Worm (Caenorhabditis elegans): ENCODE measurements around the gene R12B2.3.
A peak's percentile ranks its signal among the peaks of the same experiment; 100 is the strongest.

Gene R12B2.3

DNA sequence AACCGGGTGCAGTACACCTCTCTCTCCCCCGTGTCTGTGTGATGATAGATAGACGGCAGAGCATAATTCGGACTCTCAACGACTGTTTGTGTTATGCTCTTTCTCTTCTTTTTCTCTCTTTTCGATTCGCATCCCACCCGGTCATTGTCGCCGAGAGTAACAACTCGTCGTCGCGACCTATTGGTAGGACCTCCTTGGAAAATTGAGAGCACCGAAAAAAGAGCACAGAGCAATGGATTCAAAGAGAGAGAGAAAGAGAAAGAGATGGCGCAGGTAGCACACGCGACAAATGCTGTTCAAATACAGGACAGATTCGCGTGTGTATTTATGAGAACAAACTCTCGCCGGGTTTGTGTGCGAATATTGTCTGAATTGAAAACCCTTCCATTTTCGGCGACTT, 38.3 kb downstream of the R12B2.3 start:
- TF ChIP-seq pes-1 (GFP tag; IDR thresholded peaks at IDR 0.05), result no peak
- no peak for TF ChIP-seq sea-1 (GFP tag; conservative IDR thresholded peaks at IDR 0.05)
- no peak for TF ChIP-seq ceh-13 (GFP tag; optimal IDR thresholded peaks at IDR 0.05)
- no peak for TF ChIP-seq F13C5.2 (tag; optimal IDR thresholded peaks at IDR 0.05)
- peak; percentile 12 for TF ChIP-seq hmg-4 (GFP tag; optimal IDR thresholded peaks at IDR 0.05)
- no peak for TF ChIP-seq hmbx-1 (tag; optimal IDR thresholded peaks at IDR 0.05)

DNA sequence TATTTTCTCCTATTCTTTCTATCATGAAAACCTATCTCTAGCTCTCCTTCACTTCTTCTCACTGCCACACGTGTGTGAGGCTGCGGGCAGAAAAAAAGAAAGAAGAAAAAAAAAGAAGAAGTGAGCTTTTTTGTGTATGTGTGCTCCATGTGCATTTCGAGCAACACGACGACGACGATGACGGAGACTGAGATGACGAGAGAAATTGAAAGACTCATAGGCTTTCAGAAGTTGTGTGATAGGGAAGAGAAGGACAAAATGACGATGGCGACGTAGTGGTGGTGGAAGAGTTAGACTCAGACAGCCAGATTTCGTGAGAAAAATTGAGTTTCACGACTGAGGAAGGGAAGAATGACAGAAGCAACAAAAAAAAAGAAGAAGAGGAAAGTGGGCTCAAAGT, 40.1 kb downstream of the R12B2.3 start:
- TF ChIP-seq F13C5.2 (tag; optimal IDR thresholded peaks at IDR 0.05) (no peak), B0310.2 (tag; optimal IDR thresholded peaks at IDR 0.05) (no peak), tbx-11 (GFP tag; IDR thresholded peaks at IDR 0.05) (no peak), ceh-13 (GFP tag; optimal IDR thresholded peaks at IDR 0.05) (no peak), tbx-37 (GFP tag; conservative IDR thresholded peaks at IDR 0.05) (no peak), pes-1 (GFP tag; IDR thresholded peaks at IDR 0.05) (no peak), ceh-36 (tag; optimal IDR thresholded peaks at IDR 0.05) (no peak), tra-4 (tag; optimal IDR thresholded peaks at IDR 0.05) (no peak), ets-7 (tag; optimal IDR thresholded peaks at IDR 0.05) (no peak), hnd-1 (tag; optimal IDR thresholded peaks at IDR 0.05) (no peak), scrt-1 (GFP tag; IDR thresholded peaks at IDR 0.05) (no peak), aly-1 (tag; optimal IDR thresholded peaks at IDR 0.05) (no peak), hmg-4 (GFP tag; optimal IDR thresholded peaks at IDR 0.05) (no peak), flt-1 (GFP tag; IDR thresholded peaks at IDR 0.05) (no peak), sea-1 (GFP tag; conservative IDR thresholded peaks at IDR 0.05) (no peak), ama-1 (optimal IDR thresholded peaks at IDR 0.05) (no peak), hmbx-1 (tag; optimal IDR thresholded peaks at IDR 0.05) (no peak)

DNA sequence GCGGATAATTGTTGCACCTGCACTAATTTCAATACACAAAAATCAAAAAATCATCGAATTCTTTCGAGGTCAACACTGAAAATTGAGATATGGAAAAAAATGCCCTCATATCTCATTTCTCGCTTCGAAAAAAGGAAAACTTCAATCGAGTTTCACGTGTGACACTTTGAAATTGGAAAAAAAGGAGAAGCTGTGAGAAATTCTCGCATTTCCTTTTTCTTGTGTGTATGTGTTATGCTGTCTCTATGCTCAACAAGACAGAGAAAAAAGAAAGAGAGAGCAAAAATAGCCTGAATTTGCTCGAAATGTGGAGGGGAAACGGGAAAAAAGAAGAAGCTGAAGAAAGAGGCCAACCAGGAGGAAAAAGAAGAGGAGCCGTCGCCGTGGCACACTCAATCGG, 41.0 kb downstream of the R12B2.3 start:
- TF ChIP-seq sea-1 (GFP tag; conservative IDR thresholded peaks at IDR 0.05), result no peak
- no peak for TF ChIP-seq ceh-13 (GFP tag; optimal IDR thresholded peaks at IDR 0.05)
- TF ChIP-seq tra-4 (tag; optimal IDR thresholded peaks at IDR 0.05), result no peak
- TF ChIP-seq tbx-37 (GFP tag; conservative IDR thresholded peaks at IDR 0.05), result no peak
- TF ChIP-seq pes-1 (GFP tag; IDR thresholded peaks at IDR 0.05), result no peak
- TF ChIP-seq B0310.2 (tag; optimal IDR thresholded peaks at IDR 0.05), result no peak
- TF ChIP-seq hmg-4 (GFP tag; optimal IDR thresholded peaks at IDR 0.05), result no peak
- no peak for TF ChIP-seq ets-7 (tag; optimal IDR thresholded peaks at IDR 0.05)
- TF ChIP-seq aly-1 (tag; optimal IDR thresholded peaks at IDR 0.05), result no peak
- no peak for TF ChIP-seq ama-1 (optimal IDR thresholded peaks at IDR 0.05)
- TF ChIP-seq tbx-11 (GFP tag; IDR thresholded peaks at IDR 0.05), result no peak
- TF ChIP-seq hmbx-1 (tag; optimal IDR thresholded peaks at IDR 0.05), result no peak
- TF ChIP-seq hnd-1 (tag; optimal IDR thresholded peaks at IDR 0.05), result no peak
- no peak for TF ChIP-seq ceh-36 (tag; optimal IDR thresholded peaks at IDR 0.05)
- TF ChIP-seq flt-1 (GFP tag; IDR thresholded peaks at IDR 0.05), result no peak
- TF ChIP-seq F13C5.2 (tag; optimal IDR thresholded peaks at IDR 0.05), result no peak
- TF ChIP-seq scrt-1 (GFP tag; IDR thresholded peaks at IDR 0.05), result no peak

DNA sequence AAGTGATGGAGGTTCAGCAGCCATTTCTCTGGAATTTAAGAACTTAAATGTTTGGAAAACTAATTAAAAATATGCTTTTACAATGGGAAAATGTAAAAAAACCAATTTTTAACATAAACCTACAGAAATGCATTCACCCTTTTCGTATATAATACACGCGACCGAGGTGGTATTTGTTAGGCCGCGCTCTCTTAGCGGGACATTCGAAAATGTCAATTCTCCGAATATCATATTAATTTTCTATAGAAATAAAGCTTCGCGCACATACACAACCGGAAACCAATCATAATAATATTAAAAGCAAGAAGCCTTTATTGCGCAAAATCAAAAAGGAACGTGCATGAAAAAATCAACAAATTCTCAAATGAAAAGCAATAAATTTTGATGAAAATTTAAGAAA, 47.9 kb downstream of the R12B2.3 start, which contains the start of gene ddx-23:
ddx-23 (minus strand) TSS at position 30 of the 400 bp plus-strand sequence.
- TF ChIP-seq aly-1 (tag; optimal IDR thresholded peaks at IDR 0.05) (no peak), ets-7 (tag; optimal IDR thresholded peaks at IDR 0.05) (no peak), ama-1 (optimal IDR thresholded peaks at IDR 0.05) (no peak), scrt-1 (GFP tag; IDR thresholded peaks at IDR 0.05) (no peak), tra-4 (tag; optimal IDR thresholded peaks at IDR 0.05) (no peak), sea-1 (GFP tag; conservative IDR thresholded peaks at IDR 0.05) (no peak), hnd-1 (tag; optimal IDR thresholded peaks at IDR 0.05) (no peak), hmg-4 (GFP tag; optimal IDR thresholded peaks at IDR 0.05) (no peak), B0310.2 (tag; optimal IDR thresholded peaks at IDR 0.05) (no peak), ceh-36 (tag; optimal IDR thresholded peaks at IDR 0.05) (no peak), hmbx-1 (tag; optimal IDR thresholded peaks at IDR 0.05) (no peak)

DNA sequence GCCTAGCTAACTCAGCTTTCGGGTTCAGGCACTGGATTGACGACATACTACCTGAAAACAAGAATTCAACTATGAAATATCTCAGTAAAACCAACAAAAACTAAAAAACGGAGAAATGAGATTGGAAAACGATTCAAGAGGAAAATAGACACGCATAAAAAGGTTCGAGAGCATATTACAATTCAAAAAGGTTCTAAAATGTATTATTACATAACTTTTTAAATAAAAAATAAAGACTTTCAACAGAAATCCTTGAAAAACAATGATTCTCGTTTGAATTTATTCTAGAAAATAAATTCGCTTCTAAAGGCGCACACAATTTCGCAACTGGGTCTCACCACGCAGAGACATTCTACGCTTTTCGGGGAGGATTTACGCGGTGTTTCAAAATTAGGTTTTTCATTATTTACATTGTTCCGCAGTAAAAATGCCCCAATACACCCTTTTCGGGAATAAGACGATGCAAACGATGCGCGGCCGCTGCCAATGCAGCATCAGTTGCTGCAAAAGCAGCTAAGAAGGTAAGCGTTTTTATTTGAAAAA, 50.3 kb downstream of the R12B2.3 start, which contains the start of the genes cct-6 and alh-9:
cct-6 (minus strand) TSS at position 51 of the 543 bp plus-strand sequence.
alh-9 (plus strand) TSS at position 382 of the 543 bp plus-strand sequence.
- TF ChIP-seq ets-7 (tag; optimal IDR thresholded peaks at IDR 0.05) (no peak), hmg-4 (GFP tag; optimal IDR thresholded peaks at IDR 0.05) (peak; percentile 3), sea-1 (GFP tag; conservative IDR thresholded peaks at IDR 0.05) (no peak), tbx-37 (GFP tag; conservative IDR thresholded peaks at IDR 0.05) (no peak), tra-4 (tag; optimal IDR thresholded peaks at IDR 0.05) (no peak), B0310.2 (tag; optimal IDR thresholded peaks at IDR 0.05) (no peak), hmbx-1 (tag; optimal IDR thresholded peaks at IDR 0.05) (no peak), F13C5.2 (tag; optimal IDR thresholded peaks at IDR 0.05) (peak; percentile 65), hnd-1 (tag; optimal IDR thresholded peaks at IDR 0.05) (no peak)

Measured in whole organism, early embryonic.